Fruit fly (Drosophila melanogaster) whole organism, prepupa: ENCODE data around the gene ninaC.
A peak's percentile ranks its signal among the peaks of the same experiment; 100 is the strongest.

Experiments used
- Blimp-1 ChIP-seq: fragments of 200-800 bp; sonication (Bioruptor generic); optimal IDR thresholded peaks from 3 replicates; lab custom pipeline; 2017; ENCODE audit warnings: missing biosample characterization, missing genetic modification characterization, mild to moderate bottlenecking, moderate library complexity, missing genetic modification reagents
- CG10631 ChIP-seq: fragments of 200-800 bp; sonication (Bioruptor generic); optimal IDR thresholded peaks from 2 replicates; lab custom pipeline; 2016; ENCODE audit warnings: missing biosample characterization, missing genetic modification characterization
- CG11294 ChIP-seq: fragments of 200-800 bp; sonication (Bioruptor generic); IDR thresholded peaks from 2 replicates; pipeline ENCODE4 v1.3.6; 2022; ENCODE audit warnings: missing biosample characterization, missing genetic modification characterization
- CG11902 ChIP-seq: fragments of 200-800 bp; sonication (Bioruptor generic); optimal IDR thresholded peaks from 3 replicates; lab custom pipeline; 2016; ENCODE audit warnings: missing biosample characterization, missing genetic modification characterization
- CG15336 ChIP-seq: fragments of 200-800 bp; sonication (Bioruptor generic); IDR thresholded peaks from 2 replicates; pipeline ENCODE4 v1.3.6; 2022; ENCODE audit warnings: missing biosample characterization, missing genetic modification characterization
- CG1621 ChIP-seq: fragments of 200-800 bp; sonication (Bioruptor generic); optimal IDR thresholded peaks from 3 replicates; lab custom pipeline; 2018; ENCODE audit warnings: missing biosample characterization, mild to moderate bottlenecking, missing genetic modification characterization
- CG16779 ChIP-seq: fragments of 200-800 bp; sonication (Bioruptor generic); optimal IDR thresholded peaks from 3 replicates; lab custom pipeline; 2017; ENCODE audit warnings: missing biosample characterization, mild to moderate bottlenecking, missing genetic modification characterization
- CG31627 ChIP-seq: fragments of 200-800 bp; sonication (Bioruptor generic); optimal IDR thresholded peaks from 3 replicates; lab custom pipeline; 2016; ENCODE audit warnings: missing biosample characterization, missing genetic modification characterization
- CG32006 ChIP-seq: fragments of 200-800 bp; sonication (Bioruptor generic); optimal IDR thresholded peaks from 3 replicates; lab custom pipeline; 2017; ENCODE audit warnings: missing biosample characterization, mild to moderate bottlenecking, missing genetic modification characterization
- CG34406 ChIP-seq: fragments of 200-800 bp; sonication (Bioruptor generic); optimal IDR thresholded peaks from 3 replicates; lab custom pipeline; 2016; ENCODE audit warnings: missing biosample characterization, missing genetic modification characterization
- CG3919 ChIP-seq: fragments of 200-800 bp; sonication (Bioruptor generic); optimal IDR thresholded peaks from 3 replicates; lab custom pipeline; 2016; ENCODE audit warnings: missing biosample characterization, missing genetic modification characterization
- CG4318 ChIP-seq: fragments of 200-800 bp; sonication (Bioruptor generic); optimal IDR thresholded peaks from 3 replicates; lab custom pipeline; 2017; ENCODE audit warnings: missing biosample characterization, mild to moderate bottlenecking, missing genetic modification characterization
- CG6163 ChIP-seq: fragments of 200-800 bp; sonication (Bioruptor generic); IDR thresholded peaks from 3 replicates; pipeline ENCODE4 v1.3.6; 2022; ENCODE audit warnings: missing biosample characterization, missing genetic modification characterization
- CG6276 ChIP-seq: fragments of 200-800 bp; sonication (Bioruptor generic); optimal IDR thresholded peaks from 2 replicates; lab custom pipeline; 2017; ENCODE audit warnings: missing biosample characterization, mild to moderate bottlenecking, missing genetic modification characterization
- CG6792 ChIP-seq: fragments of 200-800 bp; sonication (Bioruptor generic); optimal IDR thresholded peaks from 3 replicates; lab custom pipeline; 2016; ENCODE audit warnings: missing biosample characterization, missing genetic modification characterization
- CG6854 ChIP-seq: fragments of 200-800 bp; sonication (Bioruptor generic); optimal IDR thresholded peaks from 2 replicates; lab custom pipeline; 2017; ENCODE audit warnings: missing biosample characterization, mild to moderate bottlenecking, missing genetic modification characterization
- CG7368 ChIP-seq: fragments of 200-800 bp; sonication (Bioruptor generic); optimal IDR thresholded peaks from 3 replicates; lab custom pipeline; 2016; ENCODE audit warnings: missing biosample characterization, missing genetic modification characterization
- CG8119 ChIP-seq: fragments of 200-800 bp; sonication (Bioruptor generic); IDR thresholded peaks from 3 replicates; pipeline ENCODE4 v1.3.6; 2022; ENCODE audit warnings: missing biosample characterization, missing genetic modification characterization
- CG8319 ChIP-seq: fragments of 200-800 bp; sonication (Bioruptor generic); optimal IDR thresholded peaks from 3 replicates; lab custom pipeline; 2016; ENCODE audit warnings: missing biosample characterization, missing genetic modification characterization
- CG8632 ChIP-seq: fragments of 200-800 bp; sonication (Bioruptor generic); optimal IDR thresholded peaks from 3 replicates; lab custom pipeline; 2016; ENCODE audit warnings: missing biosample characterization, missing genetic modification characterization
- CG9139 ChIP-seq: fragments of 200-800 bp; sonication (Bioruptor generic); optimal IDR thresholded peaks from 3 replicates; lab custom pipeline; 2017; ENCODE audit warnings: missing biosample characterization, mild to moderate bottlenecking, missing genetic modification characterization
- Eip75B ChIP-seq: fragments of 200-800 bp; sonication (Bioruptor generic); optimal IDR thresholded peaks from 3 replicates; lab custom pipeline; 2016; ENCODE audit warnings: missing biosample characterization, missing genetic modification characterization
- Eip78C ChIP-seq: fragments of 200-800 bp; sonication (Bioruptor generic); peaks from one replicate; lab custom pipeline; 2016; ENCODE audit warnings: missing biosample characterization, missing genetic modification characterization
- Eip93F ChIP-seq: fragments of 200-800 bp; sonication (Bioruptor generic); optimal IDR thresholded peaks from 2 replicates; lab custom pipeline; 2016; ENCODE audit warnings: missing biosample characterization, mild to moderate bottlenecking, missing genetic modification characterization
- Ets21C ChIP-seq: fragments of 200-800 bp; sonication (Bioruptor generic); optimal IDR thresholded peaks from 3 replicates; lab custom pipeline; 2016; ENCODE audit warnings: missing biosample characterization, missing genetic modification characterization
- Gug ChIP-seq: fragments of 200-800 bp; sonication (Bioruptor generic); IDR thresholded peaks from 2 replicates; pipeline ENCODE4 v1.3.6; 2022; ENCODE audit warnings: missing biosample characterization, missing genetic modification characterization
- Hr38 ChIP-seq: sonication (Bioruptor generic); optimal IDR thresholded peaks from 2 replicates; lab custom pipeline; 2016; ENCODE audit warnings: missing biosample characterization, missing genetic modification characterization
- Hr4 ChIP-seq: fragments of 200-800 bp; sonication (Bioruptor generic); optimal IDR thresholded peaks from 3 replicates; lab custom pipeline; 2016; ENCODE audit warnings: missing biosample characterization, missing genetic modification characterization
- Lpt ChIP-seq: fragments of 200-800 bp; sonication (Bioruptor generic); optimal IDR thresholded peaks from 3 replicates; lab custom pipeline; 2016; ENCODE audit warnings: missing biosample characterization, missing genetic modification characterization
- Met ChIP-seq: fragments of 200-800 bp; sonication (Bioruptor generic); optimal IDR thresholded peaks from 3 replicates; lab custom pipeline; 2016; ENCODE audit warnings: missing biosample characterization, missing genetic modification characterization
- OdsH ChIP-seq: fragments of 200-800 bp; sonication (Bioruptor generic); optimal IDR thresholded peaks from 3 replicates; lab custom pipeline; 2016; ENCODE audit warnings: missing biosample characterization, missing genetic modification characterization
- Smox ChIP-seq: fragments of 200-800 bp; sonication (Bioruptor generic); optimal IDR thresholded peaks from 3 replicates; lab custom pipeline; 2016; ENCODE audit warnings: missing biosample characterization, missing genetic modification characterization
- Sox102F ChIP-seq: fragments of 200-800 bp; sonication (Bioruptor generic); optimal IDR thresholded peaks from 2 replicates; lab custom pipeline; 2016; ENCODE audit warnings: missing biosample characterization, mild to moderate bottlenecking, missing genetic modification characterization
- Sox15 ChIP-seq: fragments of 200-800 bp; sonication (Bioruptor generic); optimal IDR thresholded peaks from 3 replicates; lab custom pipeline; 2016; ENCODE audit warnings: missing biosample characterization, missing genetic modification characterization
- acj6 ChIP-seq: fragments of 200-800 bp; sonication (Bioruptor generic); optimal IDR thresholded peaks from 3 replicates; lab custom pipeline; 2016; ENCODE audit warnings: missing biosample characterization, missing genetic modification characterization
- cyc ChIP-seq: fragments of 200-800 bp; sonication (Bioruptor generic); optimal IDR thresholded peaks from 3 replicates; lab custom pipeline; 2016; ENCODE audit warnings: missing biosample characterization, missing genetic modification characterization
- dac ChIP-seq: fragments of 200-800 bp; sonication (Bioruptor generic); optimal IDR thresholded peaks from 2 replicates; lab custom pipeline; 2017; ENCODE audit warnings: missing biosample characterization, mild to moderate bottlenecking, missing genetic modification characterization
- dsx ChIP-seq: fragments of 200-800 bp; optimal IDR thresholded peaks from 3 replicates; lab custom pipeline; 2019; ENCODE audit warnings: missing biosample characterization, mild to moderate bottlenecking, missing genetic modification characterization, moderate library complexity; ENCODE audit not compliant: poor library complexity, severe bottlenecking
- eg ChIP-seq: fragments of 200-800 bp; sonication (Bioruptor generic); IDR thresholded peaks from 3 replicates; pipeline ENCODE4 v1.3.6; 2022; ENCODE audit warnings: missing biosample characterization, missing genetic modification characterization
- esn ChIP-seq: fragments of 200-800 bp; sonication (Bioruptor generic); optimal IDR thresholded peaks from 2 replicates; lab custom pipeline; 2016; ENCODE audit warnings: missing biosample characterization, mild to moderate bottlenecking, missing genetic modification characterization, moderate library complexity
- fd59A ChIP-seq: fragments of 200-800 bp; sonication (Bioruptor generic); optimal IDR thresholded peaks from 2 replicates; lab custom pipeline; 2017; ENCODE audit warnings: missing biosample characterization, mild to moderate bottlenecking, missing genetic modification characterization, missing genetic modification reagents
- fd85E ChIP-seq: fragments of 200-800 bp; sonication (Bioruptor generic); optimal IDR thresholded peaks from 3 replicates; lab custom pipeline; 2016; ENCODE audit warnings: missing biosample characterization, missing genetic modification characterization
- fkh ChIP-seq: fragments of 200-800 bp; sonication (Bioruptor generic); optimal IDR thresholded peaks from 3 replicates; lab custom pipeline; 2017; ENCODE audit warnings: missing biosample characterization, mild to moderate bottlenecking, missing genetic modification characterization, moderate library complexity
- lz ChIP-seq: fragments of 200-800 bp; sonication (Bioruptor generic); optimal IDR thresholded peaks from 3 replicates; lab custom pipeline; 2016; ENCODE audit warnings: missing biosample characterization, missing genetic modification characterization
- net ChIP-seq: fragments of 200-800 bp; sonication (Bioruptor generic); optimal IDR thresholded peaks from 3 replicates; lab custom pipeline; 2016; ENCODE audit warnings: missing biosample characterization, missing genetic modification characterization
- pdm3 ChIP-seq: fragments of 200-800 bp; sonication (Bioruptor generic); optimal IDR thresholded peaks from 3 replicates; lab custom pipeline; 2016; ENCODE audit warnings: missing biosample characterization, missing genetic modification characterization
- salr ChIP-seq, 2 experiments: fragments of 200-800 bp; sonication (Bioruptor generic); optimal IDR thresholded peaks; 3 replicates each; lab custom pipeline; 2016 to 2018; ENCODE audit warnings: missing biosample characterization in 2 of 2, missing genetic modification characterization in 2 of 2, mild to moderate bottlenecking in 1 of 2
- spab ChIP-seq: fragments of 200-800 bp; sonication (Bioruptor generic); optimal IDR thresholded peaks from 2 replicates; lab custom pipeline; 2017; ENCODE audit warnings: missing biosample characterization, mild to moderate bottlenecking, missing genetic modification characterization, missing genetic modification reagents
- ss ChIP-seq, 2 experiments: fragments of 200-800 bp; sonication (Bioruptor generic); optimal IDR thresholded peaks; 2 replicates in 1 of 2; 3 replicates in 1 of 2; lab custom pipeline; 2017 to 2018; ENCODE audit warnings: mild to moderate bottlenecking in 2 of 2, missing biosample characterization in 2 of 2, missing genetic modification characterization in 2 of 2, moderate library complexity in 1 of 2
- svp ChIP-seq: fragments of 200-800 bp; sonication (Bioruptor generic); peaks from one replicate; lab custom pipeline; 2016; ENCODE audit warnings: missing biosample characterization, missing genetic modification characterization
- topi ChIP-seq: fragments of 200-800 bp; sonication (Bioruptor generic); optimal IDR thresholded peaks from 3 replicates; lab custom pipeline; 2016; ENCODE audit warnings: missing biosample characterization, missing genetic modification characterization
- vri ChIP-seq: fragments of 200-800 bp; sonication (Bioruptor generic); optimal IDR thresholded peaks from 3 replicates; lab custom pipeline; 2016; ENCODE audit warnings: missing biosample characterization, mild to moderate bottlenecking, missing genetic modification characterization

The ninaC gene

dm6 chr2L:7358008-7358582, 19.4 kb upstream of the ninaC start:
- peak; percentile 57 for TF ChIP-seq CG6276 (GFP tag; lab: Kevin White, UChicago)
- peak; percentile 56; the same call in 2 of the 3 replicates for TF ChIP-seq eg
- peak; percentile 86 for TF ChIP-seq CG16779 (tag; lab: Kevin White, UChicago)
- peak; percentile 95 for TF ChIP-seq CG10631 (GFP tag; lab: Kevin White, UChicago)
- peak; percentile 97 for TF ChIP-seq svp (GFP tag; lab: Kevin White, UChicago)
- TF ChIP-seq esn (GFP tag; lab: Kevin White, UChicago): peak; percentile 91
- TF ChIP-seq Lpt: peak; percentile 81
- TF ChIP-seq CG1621 (tag; lab: Kevin White, UChicago): peak; percentile 97
- TF ChIP-seq acj6: peak; percentile 93
- peak; percentile 82 for TF ChIP-seq CG8319
- TF ChIP-seq CG11294 (GFP tag; lab: Robert Waterston, UW): peak; percentile 39; the same call in 1 of the 2 replicates
- peak; percentile 84 for TF ChIP-seq Ets21C (GFP tag; lab: Kevin White, UChicago)
- peak; percentile 89 for TF ChIP-seq net (GFP tag; lab: Kevin White, UChicago)
- TF ChIP-seq pdm3 (GFP tag; lab: Kevin White, UChicago): peak; percentile 91
- peak; percentile 90 for TF ChIP-seq CG31627
- peak; percentile 89 for TF ChIP-seq CG7368 (GFP tag; lab: Kevin White, UChicago)
- peak; percentile 92 for TF ChIP-seq vri
- TF ChIP-seq Eip93F (GFP tag; lab: Kevin White, UChicago): peak; percentile 86
- TF ChIP-seq Eip78C (GFP tag; lab: Kevin White, UChicago): peak; percentile 99
- TF ChIP-seq CG6163: peak; percentile 96
- TF ChIP-seq CG11902 (GFP tag; lab: Kevin White, UChicago): peak; percentile 87
- peak; percentile 77 for TF ChIP-seq CG32006 (GFP tag; lab: Kevin White, UChicago)
- TF ChIP-seq CG8632 (GFP tag; lab: Kevin White, UChicago): peak; percentile 90
- peak; percentile 93 for TF ChIP-seq cyc (GFP tag; lab: Kevin White, UChicago)
- TF ChIP-seq dsx: peak; percentile 97
- TF ChIP-seq Sox102F: peak; percentile 90
- TF ChIP-seq spab: peak; percentile 98
- TF ChIP-seq CG8119 (GFP tag; lab: Robert Waterston, UW): peak; percentile 67
- TF ChIP-seq Met (GFP tag; lab: Kevin White, UChicago): peak; percentile 85
- TF ChIP-seq topi (GFP tag; lab: Kevin White, UChicago): peak; percentile 94
- TF ChIP-seq CG6792 (GFP tag; lab: Kevin White, UChicago): peak; percentile 94
- TF ChIP-seq Smox (GFP tag; lab: Kevin White, UChicago): peak; percentile 89
- peak; percentile 95 for TF ChIP-seq Eip75B (GFP tag; lab: Kevin White, UChicago)
- peak; percentile 97 for TF ChIP-seq CG9139 (GFP tag; lab: Kevin White, UChicago)
- peak; percentile 99 for TF ChIP-seq ss (GFP tag; optimal IDR thresholded peaks at IDR 0.05; lab: Kevin White, UChicago)
- TF ChIP-seq CG3919 (GFP tag; lab: Kevin White, UChicago): peak; percentile 97
- TF ChIP-seq Blimp-1 (GFP tag; lab: Kevin White, UChicago): peak; percentile 66
- peak; percentile 88 for TF ChIP-seq OdsH (GFP tag; lab: Kevin White, UChicago)
- no peak for TF ChIP-seq Hr38 (GFP tag; lab: Kevin White, UChicago)
- TF ChIP-seq salr (GFP tag; optimal IDR thresholded peaks at IDR 0.05; lab: Kevin White, UChicago): peak; percentile 78 to 95
- TF ChIP-seq fkh: no peak
- TF ChIP-seq Sox15 (GFP tag; lab: Kevin White, UChicago): peak; percentile 81
- TF ChIP-seq fd85E (GFP tag; lab: Kevin White, UChicago): peak; percentile 60
- TF ChIP-seq fd59A (GFP tag; lab: Kevin White, UChicago): peak; percentile 96
- peak; percentile 90 for TF ChIP-seq CG34406
- TF ChIP-seq lz: peak; percentile 90
- TF ChIP-seq CG4318 (GFP tag; lab: Kevin White, UChicago): peak; percentile 53
- TF ChIP-seq dac (GFP tag; lab: Kevin White, UChicago): no peak
- TF ChIP-seq Gug (GFP tag; lab: Robert Waterston, UW): peak; percentile 77
- TF ChIP-seq CG6854: peak; percentile 89
- TF ChIP-seq Hr4 (GFP tag; lab: Kevin White, UChicago): peak; percentile 61
- peak; percentile 74 for TF ChIP-seq CG15336 (GFP tag; lab: Robert Waterston, UW)
